Worm (Caenorhabditis elegans): ENCODE results near the gene csb-1.
A peak's percentile ranks its signal among the peaks of the same experiment; 100 is the strongest.

- TF ChIP-seq ceh-18 (tag; optimal IDR thresholded peaks at IDR 0.05) (peak; percentile 23), pqm-1 (tag; optimal IDR thresholded peaks at IDR 0.05) (no peak), pag-3 (tag; optimal IDR thresholded peaks at IDR 0.05; ENCODE audit: borderline replicate concordance) (no peak), elt-2 (tag; optimal IDR thresholded peaks at IDR 0.05) (peak; percentile 7), pax-1 (tag; optimal IDR thresholded peaks at IDR 0.05) (no peak)
Observed at ce11 chrX:15865868-15866555, at the start of gene csb-1, which contains the start of gene F53H4.4.

Measured in whole organism, late embryonic.